Worm (Caenorhabditis elegans) whole organism, young adult: ENCODE data around the gene fbxb-5.

Experiments
- B0019.2 ChIP-seq: fragments of 200-800 bp; sonication (Bioruptor generic); conservative IDR thresholded peaks from 2 replicates; pipeline ENCODE4 v1.3.6; 2022; ENCODE audit warnings: missing genetic modification reagents, missing genetic modification characterization, missing compliant biosample characterization
- B0261.1 ChIP-seq: sonication (generic microtip); optimal IDR thresholded peaks from 2 replicates; lab custom pipeline; 2016; ENCODE audit warnings: mild to moderate bottlenecking, missing genetic modification characterization, moderate library complexity, missing compliant biosample characterization
- F22D6.2 ChIP-seq: sonication (generic microtip); optimal IDR thresholded peaks from 2 replicates; lab custom pipeline; 2016; ENCODE audit warnings: mild to moderate bottlenecking, missing genetic modification characterization, missing compliant biosample characterization
- F33H1.4 ChIP-seq: fragments of 200-800 bp; sonication (Bioruptor generic); IDR thresholded peaks from 2 replicates; pipeline ENCODE4 v1.3.6; 2022; ENCODE audit warnings: missing genetic modification reagents, missing genetic modification characterization, missing compliant biosample characterization
- F57C9.4 ChIP-seq: sonication (generic microtip); optimal IDR thresholded peaks from 2 replicates; lab custom pipeline; 2017; ENCODE audit warnings: mild to moderate bottlenecking, missing genetic modification characterization, missing compliant biosample characterization
- T26A5.8 ChIP-seq: sonication (generic microtip); optimal IDR thresholded peaks from 2 replicates; lab custom pipeline; 2016; ENCODE audit warnings: missing genetic modification characterization, missing compliant biosample characterization
- Y56A3A.18 ChIP-seq: fragments of 200-800 bp; sonication (Bioruptor generic); IDR thresholded peaks from 2 replicates; pipeline ENCODE4 v1.3.6; 2022; ENCODE audit warnings: missing genetic modification reagents, missing genetic modification characterization, missing compliant biosample characterization
- akir-1 ChIP-seq: fragments of 200-800 bp; sonication (Bioruptor generic); optimal IDR thresholded peaks from 2 replicates; lab custom pipeline; 2018; ENCODE audit warnings: mild to moderate bottlenecking, missing genetic modification characterization, moderate library complexity, missing compliant biosample characterization
- aptf-2 ChIP-seq: fragments of 200-800 bp; sonication (Bioruptor generic); conservative IDR thresholded peaks from 2 replicates; pipeline ENCODE4 v1.3.6; 2022; ENCODE audit warnings: missing genetic modification reagents, missing genetic modification characterization, missing compliant biosample characterization
- attf-6 ChIP-seq: fragments of 200-800 bp; sonication (Bioruptor generic); IDR thresholded peaks from 2 replicates; pipeline ENCODE4 v1.3.6; 2022; ENCODE audit warnings: missing genetic modification reagents, missing genetic modification characterization, missing compliant biosample characterization
- ccch-3 ChIP-seq: fragments of 200-800 bp; sonication (Bioruptor generic); optimal IDR thresholded peaks from 2 replicates; lab custom pipeline; 2018; ENCODE audit warnings: mild to moderate bottlenecking, missing genetic modification characterization, missing compliant biosample characterization
- cebp-1 ChIP-seq, 2 experiments: fragments of 200-800 bp in 1 of 2; sonication (Bioruptor generic) in 1 of 2; sonication (generic microtip) in 1 of 2; IDR thresholded peaks in 1 of 2; optimal IDR thresholded peaks in 1 of 2; 2 replicates each; pipeline versions ENCODE4 v1.3.6 to Lab custom; 2017 to 2022; ENCODE audit warnings: missing compliant biosample characterization in 2 of 2, missing genetic modification characterization in 2 of 2, mild to moderate bottlenecking in 1 of 2, missing genetic modification reagents in 1 of 2, moderate library complexity in 1 of 2
- ceh-27 ChIP-seq: fragments of 200-800 bp; sonication (Bioruptor generic); optimal IDR thresholded peaks from 2 replicates; lab custom pipeline; 2018; ENCODE audit warnings: mild to moderate bottlenecking, missing genetic modification characterization, moderate library complexity, missing compliant biosample characterization
- ceh-91 ChIP-seq: fragments of 200-800 bp; sonication (Bioruptor generic); IDR thresholded peaks from 2 replicates; pipeline ENCODE4 v1.3.6; 2022; ENCODE audit warnings: missing genetic modification reagents, missing genetic modification characterization, missing compliant biosample characterization
- dpl-1 ChIP-seq: fragments of 150-350 bp; optimal IDR thresholded peaks from 2 replicates; lab custom pipeline; 2014; ENCODE audit warnings: missing biosample characterization, missing genetic modification reagents, missing genetic modification characterization
- egl-44 ChIP-seq: fragments of 200-800 bp; sonication (Bioruptor generic); IDR thresholded peaks from 2 replicates; pipeline ENCODE4 v1.3.6; 2022; ENCODE audit warnings: missing genetic modification reagents, missing genetic modification characterization, missing compliant biosample characterization
- gei-17 ChIP-seq: fragments of 200-800 bp; sonication (Bioruptor generic); optimal IDR thresholded peaks from 2 replicates; lab custom pipeline; 2018; ENCODE audit warnings: mild to moderate bottlenecking, missing genetic modification characterization, missing compliant biosample characterization
- him-1 ChIP-seq: sonication (generic microtip); optimal IDR thresholded peaks from 2 replicates; lab custom pipeline; 2016; ENCODE audit warnings: missing genotype, missing genetic modification reagents, missing genetic modification characterization, missing compliant biosample characterization
- hmg-1.2 ChIP-seq: fragments of 200-800 bp; sonication (Bioruptor generic); IDR thresholded peaks from 2 replicates; pipeline ENCODE4 v1.3.6; 2022; ENCODE audit warnings: missing genetic modification reagents, missing genetic modification characterization, missing compliant biosample characterization
- hmg-20 ChIP-seq: fragments of 200-800 bp; sonication (Bioruptor generic); IDR thresholded peaks from 2 replicates; pipeline ENCODE4 v1.3.6; 2022; ENCODE audit warnings: missing genetic modification reagents, missing genetic modification characterization, missing compliant biosample characterization
- lag-1 ChIP-seq: fragments of 200-800 bp; sonication (Bioruptor generic); IDR thresholded peaks from 2 replicates; pipeline ENCODE4 v1.3.6; 2022; ENCODE audit warnings: missing genetic modification reagents, missing genetic modification characterization, missing compliant biosample characterization
- let-607 ChIP-seq, 2 experiments: fragments of 200-800 bp in 1 of 2; sonication (Bioruptor generic) in 1 of 2; sonication (generic microtip) in 1 of 2; optimal IDR thresholded peaks; 2 replicates each; lab custom pipeline; 2016 to 2018; ENCODE audit warnings: mild to moderate bottlenecking in 2 of 2, missing compliant biosample characterization in 2 of 2, missing genetic modification characterization in 2 of 2, moderate library complexity in 2 of 2, missing genotype in 1 of 2
- lir-1 ChIP-seq: fragments of 200-800 bp; sonication (Bioruptor generic); conservative IDR thresholded peaks from 2 replicates; pipeline ENCODE4 v1.3.6; 2022; ENCODE audit warnings: missing genetic modification reagents, missing genetic modification characterization, missing compliant biosample characterization
- nfya-1 ChIP-seq: sonication (generic microtip); optimal IDR thresholded peaks from 2 replicates; lab custom pipeline; 2017; ENCODE audit warnings: antibody characterized with exemption, missing compliant biosample characterization, missing genetic modification characterization, borderline replicate concordance; ENCODE audit not compliant: insufficient read depth
- nfyb-1 ChIP-seq: fragments of 200-800 bp; sonication (Bioruptor generic); IDR thresholded peaks from 2 replicates; pipeline ENCODE4 v1.3.6; 2022; ENCODE audit warnings: missing genetic modification reagents, missing genetic modification characterization, missing compliant biosample characterization
- nhr-27 ChIP-seq: fragments of 200-800 bp; sonication (Bioruptor generic); optimal IDR thresholded peaks from 2 replicates; lab custom pipeline; 2018; ENCODE audit warnings: mild to moderate bottlenecking, missing genetic modification characterization, moderate library complexity, missing compliant biosample characterization
- pbrm-1 ChIP-seq: fragments of 200-800 bp; sonication (Bioruptor generic); IDR thresholded peaks from 2 replicates; pipeline ENCODE4 v1.3.6; 2022; ENCODE audit warnings: missing genetic modification reagents, missing genetic modification characterization, missing compliant biosample characterization
- pha-4 ChIP-seq: fragments of 150-350 bp; sonication (generic microtip); optimal IDR thresholded peaks from 2 replicates; lab custom pipeline; 2014; ENCODE audit warnings: missing biosample characterization, missing genetic modification reagents, missing genetic modification characterization
- snpc-1.1 ChIP-seq: sonication (generic microtip); optimal IDR thresholded peaks from 2 replicates; lab custom pipeline; 2017; ENCODE audit warnings: missing genetic modification characterization, mild to moderate bottlenecking, missing compliant biosample characterization, antibody characterized with exemption, moderate library complexity, missing genotype, missing genetic modification reagents; ENCODE audit not compliant: insufficient read depth
- tbx-9 ChIP-seq: sonication (generic microtip); optimal IDR thresholded peaks from 2 replicates; lab custom pipeline; 2016; ENCODE audit warnings: borderline replicate concordance, missing genetic modification characterization, inconsistent platforms, missing compliant biosample characterization
- unc-62 ChIP-seq: fragments of 150-350 bp; optimal IDR thresholded peaks from 2 replicates; lab custom pipeline; 2014; ENCODE audit warnings: missing biosample characterization, missing genetic modification reagents, missing genetic modification characterization
- ztf-18 ChIP-seq: sonication (generic microtip); optimal IDR thresholded peaks from 2 replicates; lab custom pipeline; 2016; ENCODE audit warnings: missing genotype, mild to moderate bottlenecking, missing genetic modification characterization, missing compliant biosample characterization
- ztf-22 ChIP-seq: fragments of 200-800 bp; sonication (Bioruptor generic); optimal IDR thresholded peaks from 2 replicates; lab custom pipeline; 2018; ENCODE audit warnings: mild to moderate bottlenecking, missing genetic modification characterization, moderate library complexity, missing compliant biosample characterization
- ztf-26 ChIP-seq: sonication (generic microtip); optimal IDR thresholded peaks from 2 replicates; lab custom pipeline; 2017; ENCODE audit warnings: missing genetic modification characterization, missing compliant biosample characterization
- ztf-3 ChIP-seq: fragments of 200-800 bp; sonication (Bioruptor generic); optimal IDR thresholded peaks from 2 replicates; lab custom pipeline; 2018; ENCODE audit warnings: mild to moderate bottlenecking, missing genetic modification characterization, missing compliant biosample characterization
- ztf-6 ChIP-seq: fragments of 200-800 bp; sonication (Bioruptor generic); IDR thresholded peaks from 2 replicates; pipeline ENCODE4 v1.3.6; 2022; ENCODE audit warnings: missing genetic modification reagents, missing genetic modification characterization, missing compliant biosample characterization

The fbxb-5 gene

DNA sequence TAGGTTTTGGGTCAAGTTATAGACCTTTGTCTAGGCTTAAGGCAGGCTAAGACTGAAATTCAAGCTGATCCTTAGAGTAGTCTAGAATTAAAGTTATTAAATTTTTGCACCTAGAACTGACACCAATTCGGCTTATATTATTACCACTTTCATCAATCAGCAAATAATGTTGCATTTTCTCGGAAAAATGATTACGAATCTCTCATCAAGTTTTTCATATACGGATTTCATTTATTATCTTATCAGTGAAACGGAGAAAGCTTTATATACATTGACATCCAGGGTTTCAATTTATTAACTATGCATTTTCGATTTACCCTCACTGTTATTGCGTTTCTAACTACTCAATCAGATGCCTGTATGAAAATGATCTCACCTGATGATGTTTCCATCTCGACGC is 19.0 kb upstream of the fbxb-5 start, which contains the start of gene K07G6.1:
TSS of gene K07G6.1 (plus strand) at position 301 of the 400 bp plus-strand sequence.
- TF ChIP-seq lir-1 (GFP tag; lab: Robert Waterston, UW) (no peak), unc-62 (GFP tag; lab: Kevin White, UChicago) (no peak), nhr-27 (tag; lab: Kevin White, UChicago) (no peak), lag-1 (GFP tag; lab: Robert Waterston, UW) (no peak), T26A5.8 (no peak), snpc-1.1 (no peak), ceh-27 (GFP tag; lab: Kevin White, UChicago) (no peak), ztf-3 (GFP tag; lab: Kevin White, UChicago) (no peak), ceh-91 (GFP tag; lab: Robert Waterston, UW) (no peak), ccch-3 (GFP tag; lab: Kevin White, UChicago) (no peak), tbx-9 (tag; lab: Kevin White, UChicago) (no peak), akir-1 (GFP tag; lab: Kevin White, UChicago) (no peak), F22D6.2 (no peak), him-1 (no peak), dpl-1 (GFP tag; lab: Kevin White, UChicago) (no peak), nfyb-1 (no peak)

DNA sequence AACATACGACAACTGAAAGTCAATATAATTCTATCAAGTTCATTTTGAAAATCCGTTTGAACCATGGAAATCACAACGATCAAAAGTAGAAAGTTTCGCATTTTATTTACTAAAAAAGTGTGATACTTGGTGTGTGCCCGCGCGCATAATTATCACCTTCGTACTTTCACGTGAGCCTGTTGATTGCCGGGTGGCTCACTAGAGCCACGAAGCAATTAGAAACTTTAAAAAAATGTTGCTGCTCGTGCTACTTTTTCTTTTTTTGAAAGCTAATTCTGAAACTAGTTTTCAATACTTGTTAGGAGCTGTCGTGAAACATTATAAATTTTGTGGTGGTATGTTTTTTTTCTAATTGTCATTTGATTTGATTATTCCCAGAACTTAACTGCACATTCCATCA is 16.6 kb upstream of the fbxb-5 start, which contains the start of the genes irld-9 and irld-33:
TSS of gene irld-9 (minus strand) at position 101 of the 400 bp plus-strand sequence.
TSS of gene irld-33 (plus strand) at position 209 of the 400 bp plus-strand sequence.
- no peak for TF ChIP-seq ztf-26
- no peak for TF ChIP-seq let-607 (tag; optimal IDR thresholded peaks at IDR 0.05; lab: Kevin White, UChicago)
- TF ChIP-seq T26A5.8: no peak
- TF ChIP-seq B0019.2 (GFP tag; lab: Robert Waterston, UW): no peak
- TF ChIP-seq F57C9.4 (tag; lab: Kevin White, UChicago): no peak
- no peak for TF ChIP-seq pha-4
- TF ChIP-seq ztf-18: no peak
- TF ChIP-seq cebp-1 (GFP tag; IDR thresholded peaks at IDR 0.05; lab: Robert Waterston, UW): no peak
- TF ChIP-seq cebp-1 (tag; optimal IDR thresholded peaks at IDR 0.05; lab: Kevin White, UChicago): no peak
- no peak for TF ChIP-seq ztf-3 (GFP tag; lab: Kevin White, UChicago)
- TF ChIP-seq F33H1.4 (GFP tag; lab: Robert Waterston, UW): no peak
- TF ChIP-seq snpc-1.1: no peak
- no peak for TF ChIP-seq hmg-20 (GFP tag; lab: Robert Waterston, UW)
- TF ChIP-seq B0261.1 (tag; lab: Kevin White, UChicago): no peak
- no peak for TF ChIP-seq nfya-1 (tag; lab: Kevin White, UChicago)
- no peak for TF ChIP-seq gei-17 (GFP tag; lab: Kevin White, UChicago)
- no peak for TF ChIP-seq Y56A3A.18
- no peak for TF ChIP-seq ztf-22 (GFP tag; lab: Kevin White, UChicago)
- no peak for TF ChIP-seq attf-6 (GFP tag; lab: Robert Waterston, UW)
- no peak for TF ChIP-seq ztf-6

DNA sequence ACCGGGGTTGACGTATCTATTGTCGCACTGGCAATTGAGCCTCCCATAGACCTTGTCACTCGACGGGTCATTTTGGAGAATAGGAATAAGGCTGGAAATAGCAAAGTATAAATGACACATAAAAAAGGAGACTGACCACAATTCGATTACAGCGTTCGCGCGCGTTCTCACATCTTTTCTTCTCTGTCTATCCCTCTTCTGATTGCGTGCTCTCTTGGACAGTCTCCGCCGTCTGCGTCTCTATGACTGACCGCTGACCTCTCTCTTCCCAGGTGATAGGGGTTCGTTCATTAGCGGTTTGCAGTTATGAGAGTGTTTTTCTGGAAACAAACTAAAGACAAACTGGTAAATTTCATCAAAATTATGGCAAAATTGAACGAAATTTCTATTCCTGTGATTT is 14.1 kb upstream of the fbxb-5 start, which contains the start of gene ceh-83:
TSS of gene ceh-83 (minus strand) at position 181 of the 400 bp plus-strand sequence.
- TF ChIP-seq aptf-2 (GFP tag; lab: Robert Waterston, UW): 0 out of 2 replicates have a peak, but pooled peaks have one; percentile 52
- TF ChIP-seq egl-44 (GFP tag; lab: Robert Waterston, UW): no peak
- 0 out of 2 replicates have a peak, but pooled peaks have one; percentile 25 for TF ChIP-seq pbrm-1 (GFP tag; lab: Robert Waterston, UW)
- peak; percentile 92 for TF ChIP-seq hmg-1.2
